Fruit fly (Drosophila melanogaster): Measurements from ENCODE around the gene Tsen54.

dm6 chr3L:12184564-12185034, 21.2 kb downstream of the Tsen54 start, which contains the start of gene Miox:
- no peak for TF ChIP-seq CG15710 (tag; optimal IDR thresholded peaks at IDR 0.05)
- no peak for TF ChIP-seq EcR (GFP tag; optimal IDR thresholded peaks at IDR 0.05)
- no peak for TF ChIP-seq fd96Ca (GFP tag; IDR thresholded peaks at IDR 0.05)
- no peak for TF ChIP-seq Ets98B (GFP tag; IDR thresholded peaks at IDR 0.05)
- no peak for TF ChIP-seq CG17806 (tag; optimal IDR thresholded peaks at IDR 0.05)
- no peak for TF ChIP-seq CG9948 (tag; optimal IDR thresholded peaks at IDR 0.05)
- no peak for TF ChIP-seq rn (GFP tag; IDR thresholded peaks at IDR 0.05)
- no peak for TF ChIP-seq D1 (tag; optimal IDR thresholded peaks at IDR 0.05)
- TF ChIP-seq CG14655 (GFP tag; optimal IDR thresholded peaks at IDR 0.05): no peak
- TF ChIP-seq Pif1A (GFP tag; optimal IDR thresholded peaks at IDR 0.05): no peak
- no peak for TF ChIP-seq Snoo (tag; optimal IDR thresholded peaks at IDR 0.05)
